Fruit fly (Drosophila melanogaster) S2 (cell line): Measurements from ENCODE around the gene CG9166.

Experiments used
- CG8478 ChIP-seq: fragments of >200 bp; optimal IDR thresholded peaks from 2 replicates; lab custom pipeline; 2018
- CTCF ChIP-seq, 2 experiments: fragments of >200 bp; optimal IDR thresholded peaks; 2 replicates each; lab custom pipeline; 2018

CG9166 gene

dm6 chr3L:1349397-1349796 is 1.5 kb upstream of the CG9166 start:
- no peak for TF ChIP-seq CG8478 (lab: Kevin White, UChicago)
- no peak for TF ChIP-seq CTCF (optimal IDR thresholded peaks at IDR 0.05; lab: Kevin White, UChicago)

dm6 chr3L:1349942-1350923 is 683 bp upstream of the CG9166 start:
- TF ChIP-seq CTCF (optimal IDR thresholded peaks at IDR 0.05; lab: Kevin White, UChicago) (peak in 1 of 2 experiments; percentile 18), CG8478 (lab: Kevin White, UChicago) (no peak)

dm6 chr3L:1352065-1352464 is 1.1 kb downstream of the CG9166 start:
- peak; percentile 90 to 93 for TF ChIP-seq CTCF (optimal IDR thresholded peaks at IDR 0.05; lab: Kevin White, UChicago)
- no peak for TF ChIP-seq CG8478 (lab: Kevin White, UChicago)

- TF ChIP-seq CTCF (optimal IDR thresholded peaks at IDR 0.05; lab: Kevin White, UChicago) (no peak), CG8478 (lab: Kevin White, UChicago) (no peak)
These were observed 3.3 kb downstream of the CG9166 start for dm6 chr3L:1354214-1354613.

- TF ChIP-seq CTCF (optimal IDR thresholded peaks at IDR 0.05; lab: Kevin White, UChicago): no peak
These were observed 7.4 kb downstream of the CG9166 start for dm6 chr3L:1358338-1358737.

- no peak for TF ChIP-seq CG8478 (lab: Kevin White, UChicago)
- TF ChIP-seq CTCF (optimal IDR thresholded peaks at IDR 0.05; lab: Kevin White, UChicago): no peak
These were observed 13.5 kb downstream of the CG9166 start for dm6 chr3L:1364368-1364767.

- TF ChIP-seq CG8478 (lab: Kevin White, UChicago) (no peak), CTCF (optimal IDR thresholded peaks at IDR 0.05; lab: Kevin White, UChicago) (no peak)
These were observed 16.1 kb downstream of the CG9166 start for dm6 chr3L:1366879-1367650.

- no peak for TF ChIP-seq CG8478 (lab: Kevin White, UChicago)
- no peak for TF ChIP-seq CTCF (optimal IDR thresholded peaks at IDR 0.05; lab: Kevin White, UChicago)
These were observed 17.3 kb downstream of the CG9166 start for dm6 chr3L:1368201-1368617.

dm6 chr3L:1370099-1370678 is 19.3 kb downstream of the CG9166 start, which contains the start of gene ru:
Gene ru (plus strand): TSS chr3L:1370628.
- TF ChIP-seq CTCF (optimal IDR thresholded peaks at IDR 0.05; lab: Kevin White, UChicago): no peak
- no peak for TF ChIP-seq CG8478 (lab: Kevin White, UChicago)

- TF ChIP-seq CTCF (optimal IDR thresholded peaks at IDR 0.05; lab: Kevin White, UChicago) (no peak), CG8478 (lab: Kevin White, UChicago) (no peak)
These were observed 20.0 kb downstream of the CG9166 start for dm6 chr3L:1370939-1371338.

- TF ChIP-seq CG8478 (lab: Kevin White, UChicago) (no peak), CTCF (optimal IDR thresholded peaks at IDR 0.05; lab: Kevin White, UChicago) (no peak)
These were observed 23.7 kb downstream of the CG9166 start for dm6 chr3L:1374438-1375133.

- no peak for TF ChIP-seq CTCF (optimal IDR thresholded peaks at IDR 0.05; lab: Kevin White, UChicago)
- TF ChIP-seq CG8478 (lab: Kevin White, UChicago): no peak
These were observed 25.3 kb downstream of the CG9166 start for dm6 chr3L:1376014-1376745.

- TF ChIP-seq CTCF (optimal IDR thresholded peaks at IDR 0.05; lab: Kevin White, UChicago): no peak
- TF ChIP-seq CG8478 (lab: Kevin White, UChicago): no peak
These were observed 27.3 kb downstream of the CG9166 start for dm6 chr3L:1378098-1378645.
